Worm (Caenorhabditis elegans): ENCODE measurements around the gene acdh-2.

Gene acdh-2

DNA sequence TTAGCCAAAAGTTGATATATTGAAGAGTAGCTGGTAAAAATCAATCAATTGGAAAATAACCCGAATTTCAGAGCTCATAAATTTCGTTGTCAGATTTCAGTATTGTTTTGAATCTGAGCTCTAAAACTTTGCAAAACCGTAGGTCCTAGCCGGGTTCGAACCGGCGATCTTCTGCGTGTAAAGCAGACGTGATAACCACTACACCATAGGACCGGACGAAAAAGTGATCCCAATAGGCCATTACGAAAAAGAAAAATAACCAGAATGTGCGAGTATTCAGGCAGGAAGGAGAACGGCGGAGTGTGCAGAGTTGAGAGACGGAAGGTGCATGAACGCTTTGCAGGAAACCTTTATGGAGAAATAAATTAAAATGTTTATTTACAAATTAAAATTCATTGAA lies 29.8 kb upstream of the acdh-2 start (continued):
- TF ChIP-seq pha-4 (GFP tag; IDR thresholded peaks at IDR 0.05): peak; percentile 73
- TF ChIP-seq pha-4 (tag; optimal IDR thresholded peaks at IDR 0.05): no peak
- no peak for TF ChIP-seq pqm-1 (tag; optimal IDR thresholded peaks at IDR 0.05)
- TF ChIP-seq T26A8.4 (GFP tag; IDR thresholded peaks at IDR 0.05): peak; percentile 50; the same call in 1 of the 2 replicates
- no peak for TF ChIP-seq F49E8.2 (tag; optimal IDR thresholded peaks at IDR 0.05; ENCODE audit: borderline replicate concordance)
- no peak for TF ChIP-seq lsy-2 (tag; optimal IDR thresholded peaks at IDR 0.05)
- TF ChIP-seq dpl-1 (GFP tag; optimal IDR thresholded peaks at IDR 0.05): no peak
- peak; percentile 52 for TF ChIP-seq hlh-30 (tag; optimal IDR thresholded peaks at IDR 0.05; ENCODE audit: insufficient read depth)
- no peak for TF ChIP-seq mep-1 (tag; optimal IDR thresholded peaks at IDR 0.05)
- no peak for TF ChIP-seq ceh-28 (tag; optimal IDR thresholded peaks at IDR 0.05)
- no peak for TF ChIP-seq ZK337.2 (GFP tag; IDR thresholded peaks at IDR 0.05)
- no peak for TF ChIP-seq R02D3.7 (tag; optimal IDR thresholded peaks at IDR 0.05)
- no peak for TF ChIP-seq fos-1 (tag; optimal IDR thresholded peaks at IDR 0.05)
- peak; percentile 84 for TF ChIP-seq daf-19 (GFP tag; conservative IDR thresholded peaks at IDR 0.05)
- TF ChIP-seq fkh-10 (GFP tag; optimal IDR thresholded peaks at IDR 0.05): no peak
- TF ChIP-seq hif-1 (tag; optimal IDR thresholded peaks at IDR 0.05): peak in 1 of 2 experiments; percentile 6
- TF ChIP-seq mdl-1 (tag; optimal IDR thresholded peaks at IDR 0.05): no peak
- no peak for TF ChIP-seq ceh-62 (tag; optimal IDR thresholded peaks at IDR 0.05)
- TF ChIP-seq daf-16 (GFP tag; optimal IDR thresholded peaks at IDR 0.05): peak in 1 of 2 experiments; percentile 65
- peak; percentile 59 for TF ChIP-seq daf-16 (tag; optimal IDR thresholded peaks at IDR 0.05)
- TF ChIP-seq Y5F2A.4 (GFP tag; optimal IDR thresholded peaks at IDR 0.05): peak; percentile 34
- TF ChIP-seq mxl-2 (GFP tag; conservative IDR thresholded peaks at IDR 0.05): no peak
- peak; percentile 60 for TF ChIP-seq rbr-2 (tag; optimal IDR thresholded peaks at IDR 0.05)
- peak; percentile 46; the same call in 1 of the 2 replicates for TF ChIP-seq ceh-20 (GFP tag; IDR thresholded peaks at IDR 0.05)
- peak; percentile 65 for TF ChIP-seq dve-1 (tag; optimal IDR thresholded peaks at IDR 0.05; ENCODE audit: insufficient read depth)
- TF ChIP-seq mes-2 (tag; optimal IDR thresholded peaks at IDR 0.05; ENCODE audit: poor library complexity, severe bottlenecking): peak; percentile 71
- TF ChIP-seq gei-8 (GFP tag; optimal IDR thresholded peaks at IDR 0.05): peak; percentile 4
- peak; percentile 19 for TF ChIP-seq nhr-77 (tag; optimal IDR thresholded peaks at IDR 0.05)
- TF ChIP-seq ctbp-1 (GFP tag; IDR thresholded peaks at IDR 0.05): peak; percentile 63; the same call in 1 of the 2 replicates
- TF ChIP-seq nhr-48 (tag; optimal IDR thresholded peaks at IDR 0.05): no peak
- TF ChIP-seq snpc-4 (tag; optimal IDR thresholded peaks at IDR 0.05): no peak
- peak; percentile 32 for TF ChIP-seq mxl-3 (GFP tag; optimal IDR thresholded peaks at IDR 0.05)
- TF ChIP-seq hlh-11 (tag; optimal IDR thresholded peaks at IDR 0.05): peak; percentile 46
- peak; percentile 77 for TF ChIP-seq lim-7 (GFP tag; IDR thresholded peaks at IDR 0.05)
- peak; percentile 90 for TF ChIP-seq egl-43 (GFP tag; IDR thresholded peaks at IDR 0.05)
- peak; percentile 51 for TF ChIP-seq unc-130 (GFP tag; optimal IDR thresholded peaks at IDR 0.05)
- no peak for TF ChIP-seq ztf-11 (tag; optimal IDR thresholded peaks at IDR 0.05)

DNA sequence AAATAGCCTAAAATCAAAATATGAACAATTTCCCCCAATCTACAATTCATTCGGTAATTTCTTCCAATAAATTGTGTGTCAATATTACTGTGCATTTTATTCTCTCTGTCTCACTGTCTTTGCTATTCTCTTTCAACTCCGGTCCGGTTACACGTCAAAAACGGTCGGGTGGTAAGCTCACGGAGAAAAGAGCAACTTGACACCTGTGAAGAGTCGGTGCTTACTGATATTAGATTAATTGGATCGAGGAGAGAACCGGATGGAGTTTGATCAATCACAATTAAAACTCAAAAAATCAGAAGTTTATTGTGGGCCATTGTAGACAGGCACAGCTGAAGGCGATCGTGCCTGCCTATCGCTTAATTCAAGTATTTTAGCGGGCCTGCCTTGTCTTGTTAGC lies 27.6 kb upstream of the acdh-2 start:
- TF ChIP-seq hmg-1.1 (GFP tag; IDR thresholded peaks at IDR 0.05) (no peak), ztf-7 (tag; optimal IDR thresholded peaks at IDR 0.05) (no peak), zip-11 (GFP tag; IDR thresholded peaks at IDR 0.05) (no peak), daf-19 (GFP tag; conservative IDR thresholded peaks at IDR 0.05) (no peak), nhr-237 (tag; optimal IDR thresholded peaks at IDR 0.05) (no peak), ctbp-1 (GFP tag; IDR thresholded peaks at IDR 0.05) (0 out of 2 replicates have a peak, but pooled peaks have one; percentile 15), mdt-29 (GFP tag; IDR thresholded peaks at IDR 0.05) (0 out of 2 replicates have a peak, but pooled peaks have one; percentile 7), duxl-1 (tag; optimal IDR thresholded peaks at IDR 0.05; ENCODE audit: poor library complexity) (no peak), dmd-9 (GFP tag; IDR thresholded peaks at IDR 0.05) (no peak), spr-1 (tag; optimal IDR thresholded peaks at IDR 0.05) (no peak), mxl-2 (GFP tag; conservative IDR thresholded peaks at IDR 0.05) (no peak), R02D3.7 (tag; optimal IDR thresholded peaks at IDR 0.05) (no peak), dpl-1 (GFP tag; optimal IDR thresholded peaks at IDR 0.05) (no peak), T20F7.1 (GFP tag; optimal IDR thresholded peaks at IDR 0.05) (peak; percentile 2), daf-8 (GFP tag; IDR thresholded peaks at IDR 0.05) (no peak), mdl-1 (tag; optimal IDR thresholded peaks at IDR 0.05) (no peak), arid-1 (GFP tag; conservative IDR thresholded peaks at IDR 0.05) (no peak), unc-130 (GFP tag; optimal IDR thresholded peaks at IDR 0.05) (no peak), nhr-77 (tag; optimal IDR thresholded peaks at IDR 0.05) (no peak), nhr-41 (GFP tag; IDR thresholded peaks at IDR 0.05) (no peak), sdz-12 (GFP tag; optimal IDR thresholded peaks at IDR 0.05) (no peak), vab-7 (GFP tag; IDR thresholded peaks at IDR 0.05) (no peak)
